Fruit fly (Drosophila melanogaster) whole organism, prepupa: ENCODE data around the gene PolD1.
A peak's percentile ranks its signal among the peaks of the same experiment; 100 is the strongest.

Experiments
- Sox102F ChIP-seq: fragments of 200-800 bp; sonication (Bioruptor generic); optimal IDR thresholded peaks from 2 replicates; lab custom pipeline; 2016; ENCODE audit warnings: missing biosample characterization, mild to moderate bottlenecking, missing genetic modification characterization
- Sox14 ChIP-seq: fragments of 200-800 bp; sonication (Bioruptor generic); optimal IDR thresholded peaks from 3 replicates; lab custom pipeline; 2016; ENCODE audit warnings: missing biosample characterization, missing genetic modification characterization

DNA sequence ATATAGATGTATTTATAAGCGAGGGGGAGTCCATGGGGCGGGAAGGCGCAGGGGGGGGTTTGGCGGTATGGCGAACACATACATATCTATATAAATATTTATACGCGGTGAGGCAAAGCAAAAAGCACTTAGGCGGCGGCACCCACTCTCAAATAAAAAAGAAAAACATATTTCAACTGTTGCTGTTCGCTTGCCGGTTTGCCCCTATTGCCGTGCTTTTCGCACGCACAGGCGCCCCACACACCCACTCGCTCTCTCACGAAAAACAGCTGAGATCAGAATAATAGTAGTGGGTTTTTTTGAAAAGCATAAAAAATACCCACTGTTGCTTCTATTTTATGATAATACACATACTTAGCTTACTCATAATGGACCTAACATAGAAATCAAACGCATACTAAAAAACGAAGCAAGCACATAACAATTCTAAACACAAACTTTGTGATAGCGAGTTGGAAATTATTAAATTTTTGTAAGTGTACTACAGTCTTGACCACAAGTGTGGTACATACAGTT lies 13.6 kb upstream of the PolD1 start:
- no peak for TF ChIP-seq Sox102F (GFP tag; lab: Kevin White, UChicago)
- peak; percentile 62 for TF ChIP-seq Sox14
